Worm (Caenorhabditis elegans) whole organism, L1 larva: ENCODE measurements around the gene ska-3.

ENCODE experiments used
- C04F5.9 ChIP-seq: sonication (generic microtip); optimal IDR thresholded peaks from 2 replicates; lab custom pipeline; 2016; ENCODE audit warnings: missing genetic modification characterization, missing compliant biosample characterization
- C16A3.4 ChIP-seq: fragments of 150-350 bp; optimal IDR thresholded peaks from 2 replicates; lab custom pipeline; 2014; ENCODE audit warnings: missing biosample characterization, missing genetic modification characterization
- F16B12.6 ChIP-seq: fragments of 150-350 bp; optimal IDR thresholded peaks from 2 replicates; lab custom pipeline; 2014; ENCODE audit warnings: missing biosample characterization, missing genetic modification characterization
- aha-1 ChIP-seq: fragments of 150-350 bp; optimal IDR thresholded peaks from 2 replicates; lab custom pipeline; 2014; ENCODE audit warnings: missing biosample characterization, missing genetic modification characterization
- alr-1 ChIP-seq: fragments of 200-800 bp; sonication (Bioruptor generic); optimal IDR thresholded peaks from 2 replicates; lab custom pipeline; 2018; ENCODE audit warnings: borderline replicate concordance, mild to moderate bottlenecking, missing genetic modification characterization, missing compliant biosample characterization
- aly-2 ChIP-seq: fragments of 150-350 bp; optimal IDR thresholded peaks from 2 replicates; lab custom pipeline; 2014; ENCODE audit warnings: missing biosample characterization, missing genetic modification characterization
- blmp-1 ChIP-seq: fragments of 150-350 bp; optimal IDR thresholded peaks from 2 replicates; lab custom pipeline; 2014; ENCODE audit warnings: missing biosample characterization, missing genetic modification characterization
- ceh-63 ChIP-seq: fragments of 200-800 bp; sonication (Bioruptor generic); optimal IDR thresholded peaks from 2 replicates; lab custom pipeline; 2018; ENCODE audit warnings: mild to moderate bottlenecking, missing genetic modification characterization, missing compliant biosample characterization
- ceh-82 ChIP-seq, 3 experiments: fragments of 150-350 bp in 1 of 3; sonication (generic microtip) in 2 of 3; optimal IDR thresholded peaks; 2 replicates each; lab custom pipeline; 2014 to 2017; ENCODE audit warnings: missing biosample characterization in 3 of 3, missing genetic modification characterization in 3 of 3
- ceh-90 ChIP-seq: sonication (generic microtip); optimal IDR thresholded peaks from 2 replicates; lab custom pipeline; 2016; ENCODE audit warnings: missing genetic modification characterization, missing compliant biosample characterization
- ces-1 ChIP-seq: fragments of 150-350 bp; optimal IDR thresholded peaks from 2 replicates; lab custom pipeline; 2014; ENCODE audit warnings: missing biosample characterization, missing genetic modification reagents, missing genetic modification characterization
- efl-3 ChIP-seq: fragments of 200-800 bp; sonication (Bioruptor generic); optimal IDR thresholded peaks from 2 replicates; lab custom pipeline; 2018; ENCODE audit warnings: mild to moderate bottlenecking, missing genetic modification characterization, missing compliant biosample characterization
- egl-13 ChIP-seq: sonication (generic microtip); optimal IDR thresholded peaks from 2 replicates; lab custom pipeline; 2016; ENCODE audit warnings: missing genotype, missing genetic modification reagents, missing genetic modification characterization, missing compliant biosample characterization
- elt-3 ChIP-seq, 6 experiments: fragments of 150-350 bp in 1 of 6; sonication (generic microtip); optimal IDR thresholded peaks; 2 replicates each; lab custom pipeline; 2017 to 2018; ENCODE audit warnings: missing biosample characterization in 6 of 6, missing genetic modification characterization in 6 of 6, inconsistent platforms in 1 of 6
- ets-5 ChIP-seq: fragments of 200-800 bp; sonication (Bioruptor generic); IDR thresholded peaks from 2 replicates; pipeline ENCODE4 v1.3.6; 2022; ENCODE audit warnings: missing genetic modification characterization, missing compliant biosample characterization
- fkh-10 ChIP-seq: sonication (generic microtip); optimal IDR thresholded peaks from 2 replicates; lab custom pipeline; 2017; ENCODE audit warnings: missing biosample characterization, missing genetic modification reagents, missing genetic modification characterization
- fkh-4 ChIP-seq: sonication (generic microtip); optimal IDR thresholded peaks from 2 replicates; lab custom pipeline; 2016; ENCODE audit warnings: missing compliant biosample characterization, missing genetic modification characterization, borderline replicate concordance
- fos-1 ChIP-seq: fragments of 150-350 bp; optimal IDR thresholded peaks from 2 replicates; lab custom pipeline; 2014; ENCODE audit warnings: missing biosample characterization, missing genetic modification characterization
- hlh-17 ChIP-seq: fragments of 200-800 bp; sonication (Bioruptor generic); optimal IDR thresholded peaks from 2 replicates; lab custom pipeline; 2018; ENCODE audit warnings: missing genetic modification characterization, mild to moderate bottlenecking, missing compliant biosample characterization, moderate library complexity, borderline replicate concordance
- hlh-4 ChIP-seq: sonication (generic microtip); optimal IDR thresholded peaks from 2 replicates; lab custom pipeline; 2016; ENCODE audit warnings: mild to moderate bottlenecking, missing genetic modification characterization, missing compliant biosample characterization
- hpl-2 ChIP-seq: fragments of 150-350 bp; optimal IDR thresholded peaks from 2 replicates; lab custom pipeline; 2014; ENCODE audit warnings: missing biosample characterization, missing genetic modification reagents, missing genetic modification characterization
- irx-1 ChIP-seq: sonication (generic microtip); optimal IDR thresholded peaks from 2 replicates; lab custom pipeline; 2016; ENCODE audit warnings: missing genetic modification characterization, missing compliant biosample characterization
- isw-1 ChIP-seq: fragments of 200-800 bp; sonication (Bioruptor generic); IDR thresholded peaks from 2 replicates; pipeline ENCODE4 v1.3.6; 2022; ENCODE audit warnings: missing genetic modification characterization, missing compliant biosample characterization
- lin-13 ChIP-seq: fragments of 150-350 bp; optimal IDR thresholded peaks from 2 replicates; lab custom pipeline; 2014; ENCODE audit warnings: missing biosample characterization, missing genetic modification reagents, missing genetic modification characterization
- mdl-1 ChIP-seq, 2 experiments: fragments of 150-350 bp; optimal IDR thresholded peaks; 2 replicates each; lab custom pipeline; 2014 to 2017; ENCODE audit warnings: missing biosample characterization in 2 of 2, missing genetic modification characterization in 2 of 2, inconsistent platforms in 1 of 2
- nhr-20 ChIP-seq: sonication (generic microtip); optimal IDR thresholded peaks from 2 replicates; lab custom pipeline; 2016; ENCODE audit warnings: mild to moderate bottlenecking, missing genetic modification characterization, missing compliant biosample characterization
- nhr-28 ChIP-seq: fragments of 150-350 bp; optimal IDR thresholded peaks from 2 replicates; lab custom pipeline; 2014; ENCODE audit warnings: missing biosample characterization, missing genetic modification characterization
- nhr-71 ChIP-seq: sonication (generic microtip); optimal IDR thresholded peaks from 2 replicates; lab custom pipeline; 2016; ENCODE audit warnings: mild to moderate bottlenecking, missing genetic modification characterization, moderate library complexity, missing compliant biosample characterization
- nhr-84 ChIP-seq: sonication (generic microtip); optimal IDR thresholded peaks from 2 replicates; lab custom pipeline; 2017; ENCODE audit warnings: missing biosample characterization, missing genetic modification characterization
- nhr-85 ChIP-seq: sonication (generic microtip); peaks from one replicate; lab custom pipeline; 2016; ENCODE audit warnings: missing genetic modification characterization, inconsistent platforms, missing compliant biosample characterization
- nhr-90 ChIP-seq: sonication (generic microtip); optimal IDR thresholded peaks from 2 replicates; lab custom pipeline; 2016; ENCODE audit warnings: mild to moderate bottlenecking, missing genetic modification characterization, missing compliant biosample characterization; ENCODE audit not compliant: poor library complexity
- pag-3 ChIP-seq: sonication (generic microtip); optimal IDR thresholded peaks from 2 replicates; lab custom pipeline; 2017; ENCODE audit warnings: missing genetic modification characterization, mild to moderate bottlenecking, missing compliant biosample characterization, antibody characterized with exemption, borderline replicate concordance; ENCODE audit not compliant: insufficient read depth
- rnt-1 ChIP-seq: sonication (generic microtip); optimal IDR thresholded peaks from 2 replicates; lab custom pipeline; 2016; ENCODE audit warnings: mild to moderate bottlenecking, missing genetic modification characterization, moderate library complexity, missing compliant biosample characterization
- skn-1 ChIP-seq: fragments of 150-350 bp; optimal IDR thresholded peaks from 2 replicates; lab custom pipeline; 2014; ENCODE audit warnings: missing biosample characterization, missing genetic modification characterization
- sup-37 ChIP-seq: fragments of 200-800 bp; sonication (Bioruptor generic); optimal IDR thresholded peaks from 2 replicates; lab custom pipeline; 2018; ENCODE audit warnings: mild to moderate bottlenecking, missing genetic modification characterization, missing compliant biosample characterization
- tbx-2 ChIP-seq: sonication (generic microtip); optimal IDR thresholded peaks from 2 replicates; lab custom pipeline; 2016; ENCODE audit warnings: missing genetic modification characterization, missing compliant biosample characterization
- unc-130 ChIP-seq: fragments of 150-350 bp; optimal IDR thresholded peaks from 2 replicates; lab custom pipeline; 2017; ENCODE audit warnings: missing biosample characterization, missing genetic modification characterization, inconsistent platforms
- unc-30 ChIP-seq: sonication (generic microtip); optimal IDR thresholded peaks from 2 replicates; lab custom pipeline; 2017; ENCODE audit warnings: missing biosample characterization, missing genetic modification characterization
- unc-86 ChIP-seq: sonication (generic microtip); optimal IDR thresholded peaks from 2 replicates; lab custom pipeline; 2016; ENCODE audit warnings: missing genetic modification characterization, missing compliant biosample characterization
- xbp-1 ChIP-seq: sonication (generic microtip); optimal IDR thresholded peaks from 2 replicates; lab custom pipeline; 2016; ENCODE audit warnings: missing genetic modification characterization, missing compliant biosample characterization
- zag-1 ChIP-seq: fragments of 150-350 bp; optimal IDR thresholded peaks from 2 replicates; lab custom pipeline; 2014; ENCODE audit warnings: missing biosample characterization, missing genetic modification characterization
- zip-4 ChIP-seq: fragments of 200-800 bp; sonication (Bioruptor generic); optimal IDR thresholded peaks from 2 replicates; lab custom pipeline; 2018; ENCODE audit warnings: mild to moderate bottlenecking, missing genetic modification characterization, moderate library complexity, missing compliant biosample characterization

ska-3 gene

ce11 chrIII:5678935-5679334, at the start of gene ska-3, which contains the start of gene rps-12 (continued):
- TF ChIP-seq hpl-2 (GFP tag; lab: Kevin White, UChicago) (peak; percentile 96), lin-13 (GFP tag; lab: Kevin White, UChicago) (peak; percentile 99), nhr-90 (tag; lab: Kevin White, UChicago) (peak; percentile 99), elt-3 (tag; optimal IDR thresholded peaks at IDR 0.05; lab: Kevin White, UChicago) (peak; percentile 96 to 100 (median 99)), xbp-1 (tag; lab: Kevin White, UChicago) (peak; percentile 99), nhr-71 (peak; percentile 99), hlh-4 (tag; lab: Kevin White, UChicago) (no peak), mdl-1 (tag; optimal IDR thresholded peaks at IDR 0.05; lab: Kevin White, UChicago) (peak; percentile 54 to 99), skn-1 (tag; lab: Kevin White, UChicago) (peak; percentile 98), pag-3 (tag; lab: Kevin White, UChicago) (peak; percentile 87), nhr-28 (peak; percentile 19), ces-1 (GFP tag; lab: Kevin White, UChicago) (no peak), rnt-1 (tag; lab: Kevin White, UChicago) (peak; percentile 99), nhr-20 (peak; percentile 99), unc-30 (peak; percentile 33), fkh-4 (tag; lab: Kevin White, UChicago) (peak; percentile 92), aha-1 (tag; lab: Kevin White, UChicago) (peak; percentile 91), isw-1 (GFP tag; lab: Robert Waterston, UW) (peak; percentile 99), ceh-90 (tag; lab: Kevin White, UChicago) (peak; percentile 69), tbx-2 (tag; lab: Kevin White, UChicago) (peak; percentile 99), ceh-63 (GFP tag; lab: Kevin White, UChicago) (peak; percentile 83), sup-37 (peak; percentile 93), unc-86 (peak; percentile 99), zip-4 (GFP tag; lab: Kevin White, UChicago) (peak; percentile 94), fos-1 (tag; lab: Kevin White, UChicago) (peak; percentile 98), blmp-1 (tag; lab: Kevin White, UChicago) (peak; percentile 92), nhr-85 (tag; lab: Kevin White, UChicago) (peak; percentile 99), zag-1 (tag; lab: Kevin White, UChicago) (peak; percentile 90), aly-2 (tag; lab: Kevin White, UChicago) (peak; percentile 98), unc-130 (tag; lab: Kevin White, UChicago) (peak; percentile 100), fkh-10 (GFP tag; lab: Kevin White, UChicago) (peak; percentile 99), egl-13 (tag; lab: Kevin White, UChicago) (peak; percentile 96)

- no peak for TF ChIP-seq ceh-82 (tag; optimal IDR thresholded peaks at IDR 0.05; lab: Kevin White, UChicago)
- no peak for TF ChIP-seq C04F5.9
- TF ChIP-seq efl-3 (GFP tag; lab: Kevin White, UChicago), result no peak
- TF ChIP-seq ceh-63 (GFP tag; lab: Kevin White, UChicago), result no peak
- TF ChIP-seq nhr-84 (tag; lab: Kevin White, UChicago), result no peak
- TF ChIP-seq aly-2 (tag; lab: Kevin White, UChicago), result no peak
Observed at ce11 chrIII:5727827-5728226, 49.0 kb upstream of the ska-3 start, which contains the start of gene egg-1. Gene egg-1, plus strand, starts transcription at chrIII:5728180.

- no peak for TF ChIP-seq unc-30
- TF ChIP-seq fos-1 (tag; lab: Kevin White, UChicago), result no peak
- TF ChIP-seq nhr-85 (tag; lab: Kevin White, UChicago), result no peak
- TF ChIP-seq hlh-17 (GFP tag; lab: Kevin White, UChicago), result no peak
- no peak for TF ChIP-seq aly-2 (tag; lab: Kevin White, UChicago)
- no peak for TF ChIP-seq C16A3.4 (tag; lab: Kevin White, UChicago)
- TF ChIP-seq alr-1, result no peak
- no peak for TF ChIP-seq ets-5 (GFP tag; lab: Robert Waterston, UW)
- no peak for TF ChIP-seq irx-1 (tag; lab: Kevin White, UChicago)
- TF ChIP-seq F16B12.6 (tag; lab: Kevin White, UChicago), result no peak
Observed at ce11 chrIII:5722550-5722949, 43.7 kb upstream of the ska-3 start, which contains the start of gene wrm-1. Gene wrm-1, plus strand, starts transcription at chrIII:5722850.
